Fruit fly (Drosophila melanogaster) whole organism, pupa: ENCODE results near the gene glec.

Experiments
- CG10348 ChIP-seq: fragments of 200-800 bp; sonication (Bioruptor generic); IDR thresholded peaks from 2 replicates; pipeline ENCODE4 v1.3.6; 2022; ENCODE audit warnings: missing biosample characterization, missing genetic modification characterization
- CG12605 ChIP-seq: fragments of 200-800 bp; sonication (Bioruptor generic); IDR thresholded peaks from 2 replicates; pipeline ENCODE4 v1.3.6; 2022; ENCODE audit warnings: missing biosample characterization, missing genetic modification characterization
- CG13204 ChIP-seq: fragments of 200-800 bp; sonication (Bioruptor generic); optimal IDR thresholded peaks from 2 replicates; lab custom pipeline; 2018; ENCODE audit warnings: missing biosample characterization, mild to moderate bottlenecking, missing genetic modification characterization, moderate library complexity
- CG14655 ChIP-seq: fragments of 200-800 bp; sonication (Bioruptor generic); optimal IDR thresholded peaks from 3 replicates; lab custom pipeline; 2017; ENCODE audit warnings: mild to moderate bottlenecking, missing biosample characterization, missing genetic modification reagents, missing genetic modification characterization
- CG15710 ChIP-seq: fragments of 200-800 bp; sonication (Bioruptor generic); optimal IDR thresholded peaks from 2 replicates; lab custom pipeline; 2018; ENCODE audit warnings: missing biosample characterization, mild to moderate bottlenecking, missing genetic modification characterization, moderate library complexity
- CG17806 ChIP-seq: fragments of 200-800 bp; sonication (Bioruptor generic); optimal IDR thresholded peaks from 2 replicates; lab custom pipeline; 2018; ENCODE audit warnings: missing biosample characterization, mild to moderate bottlenecking, missing genetic modification characterization, moderate library complexity
- CG32121 ChIP-seq: fragments of 200-800 bp; sonication (Bioruptor generic); IDR thresholded peaks from 2 replicates; pipeline ENCODE4 v1.3.6; 2022; ENCODE audit warnings: missing biosample characterization, missing genetic modification characterization
- CG34367 ChIP-seq: fragments of 200-800 bp; sonication (Bioruptor generic); optimal IDR thresholded peaks from 2 replicates; lab custom pipeline; 2018; ENCODE audit warnings: missing biosample characterization, mild to moderate bottlenecking, missing genetic modification characterization
- CG4496 ChIP-seq: fragments of 200-800 bp; sonication (Bioruptor generic); IDR thresholded peaks from 3 replicates; pipeline ENCODE4 v1.3.6; 2022; ENCODE audit warnings: missing biosample characterization, missing genetic modification characterization
- CG8159 ChIP-seq: fragments of 200-800 bp; sonication (Bioruptor generic); optimal IDR thresholded peaks from 3 replicates; lab custom pipeline; 2018; ENCODE audit warnings: missing biosample characterization, mild to moderate bottlenecking, missing genetic modification characterization, moderate library complexity
- CG8301 ChIP-seq: fragments of 200-800 bp; sonication (Bioruptor generic); optimal IDR thresholded peaks from 2 replicates; lab custom pipeline; 2018; ENCODE audit warnings: missing biosample characterization, mild to moderate bottlenecking, missing genetic modification characterization
- CG9948 ChIP-seq: fragments of 200-800 bp; sonication (Bioruptor generic); optimal IDR thresholded peaks from 2 replicates; lab custom pipeline; 2018; ENCODE audit warnings: missing biosample characterization, mild to moderate bottlenecking, missing genetic modification characterization, moderate library complexity
- D1 ChIP-seq: fragments of 200-800 bp; sonication (Bioruptor generic); optimal IDR thresholded peaks from 2 replicates; lab custom pipeline; 2018; ENCODE audit warnings: missing biosample characterization, mild to moderate bottlenecking, missing genetic modification characterization, moderate library complexity
- EcR ChIP-seq: fragments of 200-800 bp; sonication (Bioruptor generic); optimal IDR thresholded peaks from 3 replicates; lab custom pipeline; 2019; ENCODE audit warnings: missing biosample characterization, missing genetic modification characterization, mild to moderate bottlenecking, moderate library complexity, missing genetic modification reagents
- Ets98B ChIP-seq: fragments of 200-800 bp; sonication (Bioruptor generic); IDR thresholded peaks from 2 replicates; pipeline ENCODE4 v1.3.6; 2022; ENCODE audit warnings: missing biosample characterization, missing genetic modification characterization
- Pif1A ChIP-seq: fragments of 200-800 bp; sonication (Bioruptor generic); optimal IDR thresholded peaks from 3 replicates; lab custom pipeline; 2016; ENCODE audit warnings: missing biosample characterization, missing genetic modification characterization
- Pif1B ChIP-seq: fragments of 200-800 bp; sonication (Bioruptor generic); optimal IDR thresholded peaks from 3 replicates; lab custom pipeline; 2016; ENCODE audit warnings: missing biosample characterization, missing genetic modification characterization
- Snoo ChIP-seq: fragments of 200-800 bp; sonication (Bioruptor generic); optimal IDR thresholded peaks from 3 replicates; lab custom pipeline; 2017; ENCODE audit warnings: missing biosample characterization, mild to moderate bottlenecking, missing genetic modification characterization, inconsistent platforms
- fd96Ca ChIP-seq: fragments of 200-800 bp; sonication (Bioruptor generic); IDR thresholded peaks from 3 replicates; pipeline ENCODE4 v1.3.6; 2022; ENCODE audit warnings: missing biosample characterization, missing genetic modification characterization
- gl ChIP-seq: fragments of 200-800 bp; sonication (Bioruptor generic); optimal IDR thresholded peaks from 2 replicates; lab custom pipeline; 2018; ENCODE audit warnings: missing biosample characterization, mild to moderate bottlenecking, missing genetic modification characterization
- rn ChIP-seq: fragments of 200-800 bp; sonication (Bioruptor generic); IDR thresholded peaks from 2 replicates; pipeline ENCODE4 v1.3.6; 2022; ENCODE audit warnings: missing biosample characterization, missing genetic modification characterization

glec gene

dm6 chr3R:21873439-21873838 is 17.4 kb upstream of the glec start, which contains the start of gene CG31178:
TSS of gene CG31178 (plus strand) at chr3R:21873739.
- no peak for TF ChIP-seq CG8159 (tag; lab: Kevin White, UChicago)
- no peak for TF ChIP-seq CG17806
- TF ChIP-seq CG13204 (GFP tag; lab: Kevin White, UChicago) = no peak
- TF ChIP-seq Snoo = no peak
- TF ChIP-seq fd96Ca (GFP tag; lab: Robert Waterston, UW) = no peak
- TF ChIP-seq CG4496 = no peak
- no peak for TF ChIP-seq CG10348 (GFP tag; lab: Robert Waterston, UW)
- no peak for TF ChIP-seq Pif1A (GFP tag; lab: Kevin White, UChicago)
- TF ChIP-seq gl (tag; lab: Kevin White, UChicago) = no peak
- no peak for TF ChIP-seq CG32121 (GFP tag; lab: Robert Waterston, UW)
- no peak for TF ChIP-seq CG14655 (GFP tag; lab: Kevin White, UChicago)
- no peak for TF ChIP-seq rn (GFP tag; lab: Robert Waterston, UW)
- no peak for TF ChIP-seq CG9948 (tag; lab: Kevin White, UChicago)
- no peak for TF ChIP-seq CG12605 (GFP tag; lab: Robert Waterston, UW)
- TF ChIP-seq CG34367 (tag; lab: Kevin White, UChicago) = no peak

dm6 chr3R:21871348-21871940 is 15.4 kb upstream of the glec start:
- TF ChIP-seq CG14655 (GFP tag; lab: Kevin White, UChicago) (no peak), CG17806 (no peak), Snoo (no peak), CG15710 (tag; lab: Kevin White, UChicago) (no peak), CG10348 (GFP tag; lab: Robert Waterston, UW) (no peak), gl (tag; lab: Kevin White, UChicago) (no peak), CG12605 (GFP tag; lab: Robert Waterston, UW) (no peak), CG8301 (tag; lab: Kevin White, UChicago) (no peak), CG8159 (tag; lab: Kevin White, UChicago) (no peak), CG34367 (tag; lab: Kevin White, UChicago) (no peak), EcR (no peak), Pif1A (GFP tag; lab: Kevin White, UChicago) (no peak), CG9948 (tag; lab: Kevin White, UChicago) (no peak), CG32121 (GFP tag; lab: Robert Waterston, UW) (no peak)
- TF ChIP-seq, all 21 proteins: peak for 0

- TF ChIP-seq CG4496 = peak; percentile 94
- peak; percentile 87 for TF ChIP-seq CG17806
- peak; percentile 89 for TF ChIP-seq CG14655 (GFP tag; lab: Kevin White, UChicago)
- TF ChIP-seq CG13204 (GFP tag; lab: Kevin White, UChicago) = no peak
- TF ChIP-seq gl (tag; lab: Kevin White, UChicago) = peak; percentile 66
- TF ChIP-seq rn (GFP tag; lab: Robert Waterston, UW) = peak; percentile 74
- peak; percentile 78 for TF ChIP-seq CG34367 (tag; lab: Kevin White, UChicago)
- TF ChIP-seq Ets98B (GFP tag; lab: Robert Waterston, UW) = peak; percentile 93
- TF ChIP-seq CG12605 (GFP tag; lab: Robert Waterston, UW) = peak; percentile 90
- peak; percentile 95 for TF ChIP-seq CG32121 (GFP tag; lab: Robert Waterston, UW)
- peak; percentile 81 for TF ChIP-seq CG9948 (tag; lab: Kevin White, UChicago)
- peak; percentile 62 for TF ChIP-seq CG10348 (GFP tag; lab: Robert Waterston, UW)
- TF ChIP-seq EcR = no peak
- peak; percentile 91 for TF ChIP-seq CG8301 (tag; lab: Kevin White, UChicago)
- TF ChIP-seq Snoo = peak; percentile 28
- TF ChIP-seq D1 (tag; lab: Kevin White, UChicago) = no peak
- peak; percentile 85 for TF ChIP-seq CG8159 (tag; lab: Kevin White, UChicago)
- peak; percentile 82 for TF ChIP-seq Pif1B
- peak; percentile 90 for TF ChIP-seq fd96Ca (GFP tag; lab: Robert Waterston, UW)
- peak; percentile 85 for TF ChIP-seq CG15710 (tag; lab: Kevin White, UChicago)
- TF ChIP-seq Pif1A (GFP tag; lab: Kevin White, UChicago) = peak; percentile 82
- TF ChIP-seq, all 21 proteins: peak for 18
Measured at dm6 chr3R:21870158-21870971, 14.3 kb upstream of the glec start, which contains the start of gene CG31431. TSS of gene CG31431 (plus strand) at chr3R:21870681.

dm6 chr3R:21869464-21870100 is 13.5 kb upstream of the glec start, which contains the start of gene CG31174:
TSS of gene CG31174 (minus strand) at chr3R:21869514.
- TF ChIP-seq Pif1B = no peak
- no peak for TF ChIP-seq CG32121 (GFP tag; lab: Robert Waterston, UW)
- TF ChIP-seq CG10348 (GFP tag; lab: Robert Waterston, UW) = no peak
- no peak for TF ChIP-seq D1 (tag; lab: Kevin White, UChicago)
- no peak for TF ChIP-seq CG15710 (tag; lab: Kevin White, UChicago)
- TF ChIP-seq CG12605 (GFP tag; lab: Robert Waterston, UW) = no peak
- TF ChIP-seq EcR = no peak

- TF ChIP-seq CG12605 (GFP tag; lab: Robert Waterston, UW) (no peak), CG8159 (tag; lab: Kevin White, UChicago) (no peak), Snoo (no peak), CG15710 (tag; lab: Kevin White, UChicago) (no peak), CG8301 (tag; lab: Kevin White, UChicago) (no peak), CG9948 (tag; lab: Kevin White, UChicago) (no peak), Pif1A (GFP tag; lab: Kevin White, UChicago) (no peak), CG34367 (tag; lab: Kevin White, UChicago) (no peak), CG4496 (no peak), fd96Ca (GFP tag; lab: Robert Waterston, UW) (no peak), CG14655 (GFP tag; lab: Kevin White, UChicago) (no peak)
Measured at dm6 chr3R:21867819-21868218, 11.8 kb upstream of the glec start, which contains the start of the genes CG6569 and Cby. TSS of gene CG6569 (minus strand) at chr3R:21867919. TSS of gene Cby (plus strand) at chr3R:21868003.
